Worm (Caenorhabditis elegans): ENCODE measurements around the gene K08E7.8.

Gene K08E7.8

DNA sequence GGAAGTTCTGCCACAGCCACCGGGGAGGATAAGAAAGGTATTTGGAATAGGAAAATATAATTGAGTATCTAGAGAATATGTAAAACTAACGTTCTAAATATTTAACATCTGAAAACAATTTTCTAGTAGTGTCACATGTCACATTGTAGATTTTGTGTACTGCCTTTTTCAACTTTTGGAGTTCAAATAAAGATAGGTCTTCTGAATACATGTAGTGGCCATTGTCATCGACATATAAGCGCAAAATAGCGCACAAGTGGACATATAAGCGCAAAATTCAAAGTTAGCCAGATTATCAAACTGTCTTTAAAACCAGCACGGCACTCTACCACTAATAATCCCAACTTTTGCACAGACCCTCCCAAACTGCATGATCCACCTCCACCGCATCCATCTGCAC, 11.6 kb downstream of the K08E7.8 start:
- TF ChIP-seq bed-1 (GFP tag; IDR thresholded peaks at IDR 0.05): no peak
- no peak for TF ChIP-seq Y53F4B.3 (GFP tag; IDR thresholded peaks at IDR 0.05)
- no peak for TF ChIP-seq lin-54 (GFP tag; optimal IDR thresholded peaks at IDR 0.05)
- no peak for TF ChIP-seq sptf-2 (GFP tag; optimal IDR thresholded peaks at IDR 0.05)
- no peak for TF ChIP-seq ceh-79 (tag; optimal IDR thresholded peaks at IDR 0.05)
- no peak for TF ChIP-seq F22D6.2 (tag; optimal IDR thresholded peaks at IDR 0.05)
- TF ChIP-seq F55B11.4 (tag; optimal IDR thresholded peaks at IDR 0.05; ENCODE audit: borderline replicate concordance, insufficient read depth): no peak
- TF ChIP-seq C06A6.2 (GFP tag; conservative IDR thresholded peaks at IDR 0.05): no peak
- TF ChIP-seq ztf-6 (GFP tag; IDR thresholded peaks at IDR 0.05): no peak
- no peak for TF ChIP-seq ceh-40 (GFP tag; IDR thresholded peaks at IDR 0.05)
- TF ChIP-seq dpl-1 (GFP tag; optimal IDR thresholded peaks at IDR 0.05): no peak
- no peak for TF ChIP-seq ceh-100 (GFP tag; IDR thresholded peaks at IDR 0.05)
- no peak for TF ChIP-seq nfya-2 (GFP tag; IDR thresholded peaks at IDR 0.05)
- TF ChIP-seq aptf-3 (GFP tag; IDR thresholded peaks at IDR 0.05): no peak

DNA sequence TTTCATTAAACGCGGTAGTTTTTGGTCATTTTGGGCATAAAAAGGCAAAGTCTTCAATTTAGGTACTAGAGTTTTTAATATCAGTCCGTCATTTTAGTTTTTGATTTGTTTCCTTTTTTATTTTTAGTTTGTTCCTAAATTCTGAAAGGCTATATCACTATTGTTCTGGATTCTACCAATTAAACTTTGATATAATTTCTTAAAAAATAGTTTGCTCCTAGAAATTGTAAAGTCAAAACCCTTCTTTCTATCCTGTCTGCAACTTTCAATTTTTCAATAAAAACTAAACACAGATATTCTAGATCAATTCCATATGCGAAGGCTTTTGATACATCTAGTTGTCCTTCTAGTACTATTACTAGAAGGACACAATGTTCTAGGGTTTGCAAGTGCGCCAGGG, 12.8 kb downstream of the K08E7.8 start, which contains the start of gene K08E7.5:
Gene K08E7.5, plus strand, starts transcription at position 301 of the 400 bp plus-strand sequence.
- no peak for TF ChIP-seq B0336.3 (GFP tag; IDR thresholded peaks at IDR 0.05)
- TF ChIP-seq egrh-3 (GFP tag; IDR thresholded peaks at IDR 0.05): no peak
- no peak for TF ChIP-seq zfh-2 (GFP tag; conservative IDR thresholded peaks at IDR 0.05)
- TF ChIP-seq ztf-3 (GFP tag; optimal IDR thresholded peaks at IDR 0.05): no peak
- TF ChIP-seq ceh-79 (tag; optimal IDR thresholded peaks at IDR 0.05): no peak
- TF ChIP-seq hmg-20 (GFP tag; IDR thresholded peaks at IDR 0.05): no peak
- no peak for TF ChIP-seq tbx-9 (tag; optimal IDR thresholded peaks at IDR 0.05; ENCODE audit: borderline replicate concordance)
- no peak for TF ChIP-seq T26A5.8 (tag; optimal IDR thresholded peaks at IDR 0.05)
- TF ChIP-seq ceh-58 (GFP tag; IDR thresholded peaks at IDR 0.05): no peak
- TF ChIP-seq B0261.1 (tag; optimal IDR thresholded peaks at IDR 0.05): no peak
- no peak for TF ChIP-seq somi-1 (GFP tag; optimal IDR thresholded peaks at IDR 0.05)
- TF ChIP-seq egl-44 (GFP tag; IDR thresholded peaks at IDR 0.05): no peak
- TF ChIP-seq T07F8.4 (tag; optimal IDR thresholded peaks at IDR 0.05): no peak

DNA sequence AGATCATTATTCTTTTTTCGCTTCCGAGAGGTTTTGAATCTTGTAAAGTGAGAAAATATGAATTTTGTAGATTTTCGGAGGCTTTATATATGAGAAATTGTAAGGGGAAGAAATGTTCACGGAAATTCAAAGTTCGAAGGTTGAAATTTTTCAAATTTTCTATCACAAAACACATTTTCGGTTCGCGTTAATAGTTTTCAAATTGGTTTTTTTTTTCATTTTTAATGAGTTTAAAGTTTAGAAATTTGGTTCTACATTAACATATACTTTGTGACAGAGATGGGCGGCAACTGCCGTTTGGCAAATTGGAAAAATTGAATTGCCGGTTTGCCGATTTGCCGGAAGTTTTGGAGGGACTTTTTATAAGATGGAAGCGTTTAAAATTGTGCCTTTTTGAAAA, 14.8 kb downstream of the K08E7.8 start, which contains the start of gene K08E7.4:
Gene K08E7.4, minus strand, starts transcription at position 101 of the 400 bp plus-strand sequence.
- TF ChIP-seq ceh-40 (GFP tag; IDR thresholded peaks at IDR 0.05) (no peak), madf-6 (GFP tag; IDR thresholded peaks at IDR 0.05) (no peak), nhr-120 (GFP tag; IDR thresholded peaks at IDR 0.05) (no peak), ZK185.1 (tag; optimal IDR thresholded peaks at IDR 0.05; ENCODE audit: poor library complexity, severe bottlenecking) (no peak), pha-4 (tag; optimal IDR thresholded peaks at IDR 0.05) (no peak), rec-8 (tag; optimal IDR thresholded peaks at IDR 0.05) (no peak), madf-3 (GFP tag; IDR thresholded peaks at IDR 0.05) (no peak), lag-1 (GFP tag; IDR thresholded peaks at IDR 0.05) (no peak), chd-7 (tag; optimal IDR thresholded peaks at IDR 0.05) (no peak), efl-1 (GFP tag; optimal IDR thresholded peaks at IDR 0.05) (no peak), B0336.3 (GFP tag; IDR thresholded peaks at IDR 0.05) (no peak), mcd-1 (GFP tag; IDR thresholded peaks at IDR 0.05) (no peak), dpl-1 (GFP tag; optimal IDR thresholded peaks at IDR 0.05) (no peak), athp-1 (tag; optimal IDR thresholded peaks at IDR 0.05) (no peak), sptf-2 (GFP tag; optimal IDR thresholded peaks at IDR 0.05) (no peak), F39B2.1 (GFP tag; IDR thresholded peaks at IDR 0.05) (no peak), ztf-6 (GFP tag; IDR thresholded peaks at IDR 0.05) (no peak)

Measured in whole organism, young adult.